Worm (Caenorhabditis elegans): ENCODE results near the gene col-122.

DNA sequence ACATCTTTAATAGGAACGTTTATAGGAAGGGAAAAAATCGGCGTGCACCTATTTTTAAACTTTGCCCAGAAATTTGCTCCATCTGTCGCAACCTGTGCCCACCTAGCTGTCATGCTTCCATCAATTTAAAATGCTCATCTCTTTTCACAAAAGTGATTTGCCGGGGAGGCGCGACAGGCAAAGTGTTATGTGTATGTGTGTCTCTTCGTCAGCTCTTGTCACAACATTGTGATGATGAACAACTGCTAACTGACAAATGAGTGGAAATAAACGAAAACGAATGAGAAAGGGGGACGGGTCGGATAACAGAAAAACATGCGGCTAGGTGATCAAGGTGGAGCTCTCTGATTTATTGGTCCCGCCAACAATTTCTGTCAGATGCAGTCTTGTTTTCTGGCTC lies 25.0 kb upstream of the col-122 start:
- no peak for TF ChIP-seq cog-1 (tag; optimal IDR thresholded peaks at IDR 0.05)
- TF ChIP-seq tab-1 (GFP tag; IDR thresholded peaks at IDR 0.05) = no peak
- TF ChIP-seq klf-2 (GFP tag; conservative IDR thresholded peaks at IDR 0.05) = no peak
- TF ChIP-seq med-1 (GFP tag; optimal IDR thresholded peaks at IDR 0.05; ENCODE audit: insufficient read depth) = no peak
- no peak for TF ChIP-seq T22C8.4 (GFP tag; IDR thresholded peaks at IDR 0.05)
- no peak for TF ChIP-seq ref-1 (GFP tag; conservative IDR thresholded peaks at IDR 0.05)
- TF ChIP-seq ztf-29 (GFP tag; IDR thresholded peaks at IDR 0.05) = no peak

All from whole organism, midembryonic.